Worm (Caenorhabditis elegans) whole organism, L2 larva: ENCODE data around the gene klc-2.

ENCODE experiments used
- C34F6.9 ChIP-seq: fragments of 150-350 bp; optimal IDR thresholded peaks from 2 replicates; lab custom pipeline; 2014; ENCODE audit warnings: missing biosample characterization, missing genetic modification characterization
- F13H6.1 ChIP-seq: sonication (generic microtip); optimal IDR thresholded peaks from 2 replicates; lab custom pipeline; 2016; ENCODE audit warnings: missing genetic modification characterization, missing compliant biosample characterization
- R02D3.7 ChIP-seq: fragments of 150-350 bp; optimal IDR thresholded peaks from 2 replicates; lab custom pipeline; 2014; ENCODE audit warnings: missing biosample characterization, missing genetic modification characterization
- Y55F3AM.14 ChIP-seq: fragments of 200-800 bp; sonication (Bioruptor generic); optimal IDR thresholded peaks from 2 replicates; lab custom pipeline; 2018; ENCODE audit warnings: mild to moderate bottlenecking, missing genetic modification characterization, missing compliant biosample characterization
- ZK546.5 ChIP-seq: sonication (generic microtip); optimal IDR thresholded peaks from 2 replicates; lab custom pipeline; 2017; ENCODE audit warnings: missing biosample characterization, missing genetic modification characterization
- alr-1 ChIP-seq: fragments of 150-350 bp; optimal IDR thresholded peaks from 2 replicates; lab custom pipeline; 2014; ENCODE audit warnings: missing biosample characterization, missing genetic modification characterization
- aly-2 ChIP-seq: fragments of 150-350 bp; optimal IDR thresholded peaks from 2 replicates; lab custom pipeline; 2014; ENCODE audit warnings: missing biosample characterization, missing genetic modification characterization
- ama-1 ChIP-seq: fragments of 150-350 bp; optimal IDR thresholded peaks from 2 replicates; lab custom pipeline; 2018; ENCODE audit warnings: inconsistent platforms
- ceh-82 ChIP-seq: fragments of 150-350 bp; optimal IDR thresholded peaks from 2 replicates; lab custom pipeline; 2014; ENCODE audit warnings: missing biosample characterization, missing genetic modification characterization
- crh-2 ChIP-seq: sonication (generic microtip); optimal IDR thresholded peaks from 2 replicates; lab custom pipeline; 2017; ENCODE audit warnings: missing biosample characterization, missing genetic modification characterization
- dmd-4 ChIP-seq: sonication (generic microtip); optimal IDR thresholded peaks from 2 replicates; lab custom pipeline; 2017; ENCODE audit warnings: missing biosample characterization, missing genetic modification characterization
- egl-27 ChIP-seq: sonication (generic microtip); optimal IDR thresholded peaks from 3 replicates; lab custom pipeline; 2017; ENCODE audit warnings: missing biosample characterization, missing genetic modification reagents, missing genetic modification characterization
- elt-1 ChIP-seq: fragments of 150-350 bp; optimal IDR thresholded peaks from 2 replicates; lab custom pipeline; 2014; ENCODE audit warnings: missing biosample characterization, missing genetic modification characterization
- elt-3 ChIP-seq: sonication (generic microtip); optimal IDR thresholded peaks from 2 replicates; lab custom pipeline; 2017; ENCODE audit warnings: missing biosample characterization, missing genetic modification characterization
- fos-1 ChIP-seq: fragments of 150-350 bp; optimal IDR thresholded peaks from 2 replicates; lab custom pipeline; 2014; ENCODE audit warnings: missing biosample characterization, missing genetic modification characterization
- gmeb-1 ChIP-seq: fragments of 150-350 bp; optimal IDR thresholded peaks from 2 replicates; lab custom pipeline; 2014; ENCODE audit warnings: missing biosample characterization, missing genetic modification characterization
- lin-11 ChIP-seq: fragments of 150-350 bp; sonication (generic microtip); optimal IDR thresholded peaks from 2 replicates; lab custom pipeline; 2014; ENCODE audit warnings: missing biosample characterization, missing genetic modification characterization, inconsistent platforms, mixed read lengths
- lin-13 ChIP-seq: fragments of 150-350 bp; optimal IDR thresholded peaks from 2 replicates; lab custom pipeline; 2014; ENCODE audit warnings: missing biosample characterization, missing genetic modification reagents, missing genetic modification characterization
- lin-39 ChIP-seq: fragments of 150-350 bp; optimal IDR thresholded peaks from 2 replicates; lab custom pipeline; 2014; ENCODE audit warnings: missing biosample characterization, missing genetic modification reagents, missing genetic modification characterization
- lsy-2 ChIP-seq, 2 experiments: fragments of 150-350 bp in 1 of 2; sonication (generic microtip) in 1 of 2; optimal IDR thresholded peaks; 2 replicates each; lab custom pipeline; 2014 to 2017; ENCODE audit warnings: missing biosample characterization in 2 of 2, missing genetic modification characterization in 2 of 2
- mbf-1 ChIP-seq: sonication (generic microtip); optimal IDR thresholded peaks from 2 replicates; lab custom pipeline; 2017; ENCODE audit warnings: missing biosample characterization, missing genetic modification characterization
- nhr-11 ChIP-seq: fragments of 150-350 bp; optimal IDR thresholded peaks from 2 replicates; lab custom pipeline; 2014; ENCODE audit warnings: missing biosample characterization, missing genetic modification characterization
- nhr-129 ChIP-seq: fragments of 150-350 bp; optimal IDR thresholded peaks from 2 replicates; lab custom pipeline; 2014; ENCODE audit warnings: missing biosample characterization, missing genetic modification characterization
- nhr-21 ChIP-seq: fragments of 150-350 bp; optimal IDR thresholded peaks from 2 replicates; lab custom pipeline; 2014; ENCODE audit warnings: missing biosample characterization, missing genetic modification characterization
- nhr-23 ChIP-seq: fragments of 150-350 bp; optimal IDR thresholded peaks from 2 replicates; lab custom pipeline; 2014; ENCODE audit warnings: missing biosample characterization, missing genetic modification reagents, missing genetic modification characterization
- nhr-25 ChIP-seq: fragments of 150-350 bp; sonication (generic microtip); optimal IDR thresholded peaks from 3 replicates; lab custom pipeline; 2014; ENCODE audit warnings: missing biosample characterization, missing genetic modification characterization
- nhr-6 ChIP-seq: fragments of 150-350 bp; optimal IDR thresholded peaks from 2 replicates; lab custom pipeline; 2014; ENCODE audit warnings: missing biosample characterization, missing genetic modification characterization
- nhr-77 ChIP-seq: fragments of 150-350 bp; optimal IDR thresholded peaks from 2 replicates; lab custom pipeline; 2014; ENCODE audit warnings: missing biosample characterization, missing genetic modification characterization
- peb-1 ChIP-seq: fragments of 150-350 bp; optimal IDR thresholded peaks from 2 replicates; lab custom pipeline; 2014; ENCODE audit warnings: missing biosample characterization, missing genetic modification characterization
- sem-4 ChIP-seq: fragments of 150-350 bp; optimal IDR thresholded peaks from 2 replicates; lab custom pipeline; 2014; ENCODE audit warnings: missing biosample characterization, missing genetic modification reagents, missing genetic modification characterization
- sma-9 ChIP-seq, 2 experiments: fragments of 150-350 bp in 1 of 2; sonication (generic microtip) in 1 of 2; optimal IDR thresholded peaks; 2 replicates each; lab custom pipeline; 2014 to 2016; ENCODE audit warnings: missing genetic modification characterization in 2 of 2, mild to moderate bottlenecking in 1 of 2, missing biosample characterization in 1 of 2, missing compliant biosample characterization in 1 of 2, missing genetic modification reagents in 1 of 2, moderate library complexity in 1 of 2
- snpc-4 ChIP-seq: fragments of 150-350 bp; optimal IDR thresholded peaks from 2 replicates; lab custom pipeline; 2014; ENCODE audit warnings: missing biosample characterization, missing genetic modification characterization
- unc-39 ChIP-seq: fragments of 150-350 bp; optimal IDR thresholded peaks from 2 replicates; lab custom pipeline; 2014; ENCODE audit warnings: missing biosample characterization, missing genetic modification characterization
- unc-55 ChIP-seq: fragments of 150-350 bp; sonication (generic microtip); optimal IDR thresholded peaks from 3 replicates; lab custom pipeline; 2014; ENCODE audit warnings: missing biosample characterization, missing genetic modification reagents, missing genetic modification characterization
- unc-62 ChIP-seq: fragments of 150-350 bp; optimal IDR thresholded peaks from 2 replicates; lab custom pipeline; 2014; ENCODE audit warnings: missing biosample characterization, missing genetic modification reagents, missing genetic modification characterization
- zag-1 ChIP-seq: fragments of 150-350 bp; optimal IDR thresholded peaks from 2 replicates; lab custom pipeline; 2014; ENCODE audit warnings: missing biosample characterization, missing genetic modification characterization
- ztf-1 ChIP-seq: fragments of 200-800 bp; sonication (Bioruptor generic); conservative IDR thresholded peaks from 2 replicates; pipeline ENCODE4 v1.3.6; 2022; ENCODE audit warnings: missing genetic modification characterization, missing compliant biosample characterization
- ztf-11 ChIP-seq: sonication (generic microtip); optimal IDR thresholded peaks from 2 replicates; lab custom pipeline; 2017; ENCODE audit warnings: missing biosample characterization, missing genetic modification characterization
- ztf-4 ChIP-seq: fragments of 150-350 bp; optimal IDR thresholded peaks from 2 replicates; lab custom pipeline; 2014; ENCODE audit warnings: missing biosample characterization, missing genetic modification characterization

Gene klc-2

DNA sequence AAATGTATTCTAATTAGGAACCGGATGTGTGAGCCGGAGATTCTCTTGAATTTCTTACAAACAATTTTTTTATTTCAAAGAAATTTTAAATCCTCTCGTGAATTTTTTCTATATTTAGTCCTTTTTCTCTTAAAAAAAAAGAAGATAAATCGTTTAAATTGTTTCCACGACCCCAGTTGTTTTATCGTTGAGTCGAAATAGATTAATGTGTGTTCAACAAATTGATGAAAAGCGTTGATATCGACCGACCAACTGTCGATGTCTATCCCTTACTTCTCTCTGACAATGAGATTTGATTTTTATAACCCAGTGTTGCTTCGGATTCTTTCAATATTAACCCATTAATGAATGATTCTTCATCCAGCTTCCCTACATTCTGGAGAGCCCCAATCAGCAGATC, 25.0 kb upstream of the klc-2 start, which contains the start of gene CD4.1:
Gene CD4.1 (plus strand): TSS at position 301 of the 400 bp plus-strand sequence.
- TF ChIP-seq elt-3 (tag; lab: Kevin White, UChicago) (no peak), sma-9 (GFP tag; optimal IDR thresholded peaks at IDR 0.05; lab: Kevin White, UChicago) (no peak), sma-9 (tag; optimal IDR thresholded peaks at IDR 0.05; lab: Kevin White, UChicago) (no peak), unc-55 (GFP tag; lab: Kevin White, UChicago) (no peak), lin-39 (tag; lab: Kevin White, UChicago) (no peak), dmd-4 (tag; lab: Kevin White, UChicago) (no peak), fos-1 (no peak), crh-2 (tag; lab: Kevin White, UChicago) (no peak), lsy-2 (tag; optimal IDR thresholded peaks at IDR 0.05; lab: Kevin White, UChicago) (no peak), ama-1 (lab: Kevin White, UChicago) (no peak), ztf-1 (GFP tag; lab: Robert Waterston, UW) (no peak), nhr-77 (tag; lab: Kevin White, UChicago) (no peak), nhr-25 (no peak)

DNA sequence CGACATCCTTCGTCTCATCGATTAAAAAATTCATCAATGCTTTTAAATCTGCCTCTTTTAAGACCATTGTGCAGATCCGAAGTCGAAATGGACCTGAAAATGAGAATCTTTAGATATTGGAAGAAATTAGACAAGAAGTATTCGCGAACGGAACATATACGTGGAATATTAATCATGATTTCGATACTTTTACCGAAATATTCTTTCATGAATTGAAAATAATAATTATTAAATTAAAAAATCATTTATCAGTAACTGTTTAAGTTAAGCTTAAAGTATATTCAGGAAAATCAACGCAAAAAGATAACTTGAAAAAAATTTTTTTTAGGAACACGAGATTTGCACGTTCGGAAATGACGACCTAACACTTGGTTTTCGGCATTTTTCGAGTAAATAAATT, 20.1 kb upstream of the klc-2 start, which contains the start of gene CD4.8:
Gene CD4.8 (minus strand): TSS at position 101 of the 400 bp plus-strand sequence.
- no peak for TF ChIP-seq nhr-25
- no peak for TF ChIP-seq C34F6.9 (tag; lab: Kevin White, UChicago)

- TF ChIP-seq mbf-1 (tag; lab: Kevin White, UChicago): no peak
- TF ChIP-seq ztf-11 (tag; lab: Kevin White, UChicago): no peak
- TF ChIP-seq lsy-2 (tag; optimal IDR thresholded peaks at IDR 0.05; lab: Kevin White, UChicago): peak in 1 of 2 experiments; percentile 58
- TF ChIP-seq lin-11: no peak
- peak; percentile 1 for TF ChIP-seq nhr-129 (tag; lab: Kevin White, UChicago)
- TF ChIP-seq ceh-82 (tag; lab: Kevin White, UChicago): no peak
- no peak for TF ChIP-seq Y55F3AM.14 (GFP tag; lab: Kevin White, UChicago)
- no peak for TF ChIP-seq F13H6.1 (tag; lab: Kevin White, UChicago)
- TF ChIP-seq sem-4 (tag; lab: Kevin White, UChicago): no peak
- TF ChIP-seq sma-9 (GFP tag; optimal IDR thresholded peaks at IDR 0.05; lab: Kevin White, UChicago): no peak
- TF ChIP-seq sma-9 (tag; optimal IDR thresholded peaks at IDR 0.05; lab: Kevin White, UChicago): no peak
- no peak for TF ChIP-seq alr-1 (tag; lab: Kevin White, UChicago)
- TF ChIP-seq unc-55 (GFP tag; lab: Kevin White, UChicago): peak; percentile 56
- no peak for TF ChIP-seq elt-1 (tag; lab: Kevin White, UChicago)
- TF ChIP-seq ama-1 (lab: Kevin White, UChicago): no peak
- no peak for TF ChIP-seq ZK546.5
- no peak for TF ChIP-seq crh-2 (tag; lab: Kevin White, UChicago)
- TF ChIP-seq zag-1 (tag; lab: Kevin White, UChicago): no peak
- TF ChIP-seq lin-13 (GFP tag; lab: Kevin White, UChicago): peak; percentile 11
- no peak for TF ChIP-seq nhr-6 (tag; lab: Kevin White, UChicago)
- peak; percentile 36 for TF ChIP-seq C34F6.9 (tag; lab: Kevin White, UChicago)
- no peak for TF ChIP-seq egl-27 (tag; lab: Kevin White, UChicago)
- TF ChIP-seq unc-39 (tag; lab: Kevin White, UChicago): no peak
- TF ChIP-seq nhr-21 (tag; lab: Kevin White, UChicago): no peak
- no peak for TF ChIP-seq peb-1 (tag; lab: Kevin White, UChicago)
- peak; percentile 93 for TF ChIP-seq gmeb-1 (tag; lab: Kevin White, UChicago)
- TF ChIP-seq ztf-1 (GFP tag; lab: Robert Waterston, UW): no peak
- TF ChIP-seq snpc-4 (tag; lab: Kevin White, UChicago): peak; percentile 61
- no peak for TF ChIP-seq nhr-25
- TF ChIP-seq unc-62: no peak
These were observed 15.3 kb upstream of the klc-2 start, which contains the start of gene zhit-1 for ce11 chrV:5596391-5597030. zhit-1 (minus strand) TSS chrV:5596551.

DNA sequence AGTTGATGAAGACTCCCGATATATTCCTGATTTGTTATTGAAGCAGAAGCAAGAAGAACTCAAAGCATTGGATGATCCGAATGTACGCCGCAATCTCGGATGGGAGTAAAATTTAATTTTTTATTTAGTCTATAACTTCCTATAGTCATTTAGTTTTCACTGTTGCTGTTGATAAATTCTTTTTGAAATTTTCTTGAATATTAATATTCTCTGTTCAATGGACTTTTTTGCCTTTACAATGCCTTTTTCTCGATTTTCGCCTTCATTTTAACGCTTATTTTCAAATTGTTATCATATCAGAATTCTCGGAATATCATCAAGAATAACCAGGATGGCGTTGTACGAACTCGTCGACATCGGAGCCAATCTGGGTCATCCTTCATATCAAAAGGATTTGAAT, 13.1 kb upstream of the klc-2 start, which contains the start of gene crn-2:
Gene crn-2 (plus strand): TSS at position 301 of the 400 bp plus-strand sequence.
- TF ChIP-seq ZK546.5: no peak
- TF ChIP-seq aly-2 (tag; lab: Kevin White, UChicago): no peak
- no peak for TF ChIP-seq nhr-11 (tag; lab: Kevin White, UChicago)
- TF ChIP-seq nhr-129 (tag; lab: Kevin White, UChicago): no peak
- no peak for TF ChIP-seq F13H6.1 (tag; lab: Kevin White, UChicago)
- no peak for TF ChIP-seq nhr-21 (tag; lab: Kevin White, UChicago)
- TF ChIP-seq ztf-4 (tag; lab: Kevin White, UChicago): no peak
- TF ChIP-seq R02D3.7 (tag; lab: Kevin White, UChicago): no peak
- TF ChIP-seq ceh-82 (tag; lab: Kevin White, UChicago): no peak
- no peak for TF ChIP-seq nhr-23 (tag; lab: Kevin White, UChicago)
- TF ChIP-seq, all 48 proteins: peak for 0
